Worm (Caenorhabditis elegans) whole organism, mixed stage, embryonic: ENCODE results near the gene spp-28.

Experiments
- flh-1 ChIP-seq: fragments of 200-800 bp; sonication (Bioruptor generic); optimal IDR thresholded peaks from 2 replicates; lab custom pipeline; 2018; ENCODE audit warnings: mild to moderate bottlenecking, missing genetic modification characterization, moderate library complexity, missing compliant biosample characterization
- lsy-2 ChIP-seq: fragments of 150-350 bp; optimal IDR thresholded peaks from 2 replicates; lab custom pipeline; 2014; ENCODE audit warnings: missing biosample characterization, missing genetic modification characterization
- mep-1 ChIP-seq: fragments of 150-350 bp; optimal IDR thresholded peaks from 2 replicates; lab custom pipeline; 2017; ENCODE audit warnings: missing biosample characterization, missing genetic modification reagents, missing genetic modification characterization, inconsistent platforms
- nhr-12 ChIP-seq: fragments of 150-350 bp; optimal IDR thresholded peaks from 2 replicates; lab custom pipeline; 2014; ENCODE audit warnings: missing biosample characterization, missing genetic modification characterization
- nhr-76 ChIP-seq: sonication (generic microtip); optimal IDR thresholded peaks from 2 replicates; lab custom pipeline; 2017; ENCODE audit warnings: missing biosample characterization, missing genetic modification characterization
- pha-4 ChIP-seq: fragments of 150-350 bp; optimal IDR thresholded peaks from 2 replicates; lab custom pipeline; 2018; ENCODE audit warnings: missing biosample characterization, missing genetic modification reagents, missing genetic modification characterization
- sem-2 ChIP-seq: fragments of 200-800 bp; sonication (Bioruptor generic); optimal IDR thresholded peaks from 2 replicates; lab custom pipeline; 2018; ENCODE audit warnings: mild to moderate bottlenecking, missing genetic modification characterization, missing compliant biosample characterization
- snpc-4 ChIP-seq: fragments of 150-350 bp; optimal IDR thresholded peaks from 2 replicates; lab custom pipeline; 2014; ENCODE audit warnings: missing biosample characterization, missing genetic modification characterization
- sptf-1 ChIP-seq: sonication (generic microtip); optimal IDR thresholded peaks from 2 replicates; lab custom pipeline; 2017; ENCODE audit warnings: mild to moderate bottlenecking, missing genetic modification characterization, moderate library complexity, missing compliant biosample characterization
- unc-39 ChIP-seq: fragments of 150-350 bp; optimal IDR thresholded peaks from 2 replicates; lab custom pipeline; 2014; ENCODE audit warnings: missing biosample characterization, missing genetic modification characterization

ce11 chrIII:4204072-4204471 is 13.9 kb upstream of the spp-28 start, which contains the start of the genes pelo-1 and R74.7:
- TF ChIP-seq mep-1 (tag; lab: Kevin White, UChicago) (no peak), nhr-12 (tag; lab: Kevin White, UChicago) (no peak), nhr-76 (no peak), flh-1 (no peak), snpc-4 (no peak), pha-4 (tag; lab: Kevin White, UChicago) (no peak), unc-39 (tag; lab: Kevin White, UChicago) (no peak), sptf-1 (tag; lab: Kevin White, UChicago) (no peak), sem-2 (GFP tag; lab: Kevin White, UChicago) (no peak), lsy-2 (tag; lab: Kevin White, UChicago) (no peak)
